Worm (Caenorhabditis elegans) whole organism, L4 larva: ENCODE data around the gene ugt-4.

Experiments
- aha-1 ChIP-seq: fragments of 150-350 bp; peaks from one replicate; lab custom pipeline; 2014; ENCODE audit warnings: missing biosample characterization, missing genetic modification characterization
- lin-39 ChIP-seq: fragments of 150-350 bp; optimal IDR thresholded peaks from 2 replicates; lab custom pipeline; 2014; ENCODE audit warnings: missing biosample characterization, missing genetic modification reagents, missing genetic modification characterization
- pqm-1 ChIP-seq: sonication (generic microtip); optimal IDR thresholded peaks from 2 replicates; lab custom pipeline; 2017; ENCODE audit warnings: missing biosample characterization, missing genetic modification characterization

DNA sequence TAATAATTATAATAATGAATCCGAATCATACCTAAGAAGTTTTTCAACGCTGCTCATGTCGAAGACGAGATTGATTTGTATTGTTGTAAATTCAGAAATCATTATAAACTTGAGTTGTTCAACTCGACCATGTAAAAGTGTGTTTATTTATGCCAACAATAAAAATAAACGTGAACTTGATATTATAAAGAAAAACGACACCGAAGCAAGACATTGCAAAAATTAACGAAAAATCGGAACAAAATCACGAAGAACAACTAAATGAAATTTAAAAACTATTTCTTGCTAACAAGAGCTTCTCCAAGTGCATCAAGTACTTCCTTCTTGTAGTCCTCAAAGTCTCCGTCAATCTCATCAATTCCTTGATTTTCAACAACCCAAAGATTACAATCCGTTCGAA is 34.2 kb downstream of the ugt-4 start, which contains the start of gene F18E2.15:
- no peak for TF ChIP-seq lin-39 (tag; lab: Kevin White, UChicago)
- TF ChIP-seq pqm-1, result no peak
- no peak for TF ChIP-seq aha-1 (tag; lab: Kevin White, UChicago)
